In genomic region chrIII:7154526-7154925, ce11 we compare ENCODE assay signal across 6 worm cellular contexts.
TF ChIP-seq lines count a peak whose summit lies in the region.

No protein-coding gene starts in this region.

TF ChIP-seq in whole organism, L1 larva, 84 proteins besides CTCF, POLR2A, EP300 and RAD21:
- TF ChIP-seq isw-1 (GFP tag; IDR thresholded peaks at IDR 0.05; lab: Robert Waterston, UW) (no peak), mep-1 (tag; optimal IDR thresholded peaks at IDR 0.05; lab: Kevin White, UChicago) (no peak), snu-23 (GFP tag; optimal IDR thresholded peaks at IDR 0.05; lab: Kevin White, UChicago) (peak; percentile 35), blmp-1 (tag; optimal IDR thresholded peaks at IDR 0.05; lab: Kevin White, UChicago) (peak; percentile 3), irx-1 (tag; optimal IDR thresholded peaks at IDR 0.05; lab: Kevin White, UChicago) (no peak), lin-14 (GFP tag; optimal IDR thresholded peaks at IDR 0.05; lab: Kevin White, UChicago) (peak; percentile 49), nhr-71 (tag; optimal IDR thresholded peaks at IDR 0.05; lab: Kevin White, UChicago) (peak; percentile 31), dpl-1 (GFP tag; optimal IDR thresholded peaks at IDR 0.05; lab: Kevin White, UChicago) (peak in 1 of 3 experiments; percentile 8), xbp-1 (tag; optimal IDR thresholded peaks at IDR 0.05; lab: Kevin White, UChicago) (no peak)

TF ChIP-seq in whole organism, L2 larva, 48 proteins besides CTCF, POLR2A, EP300 and RAD21:
- TF ChIP-seq nhr-25 (tag; optimal IDR thresholded peaks at IDR 0.05; lab: Kevin White, UChicago) (no peak), skn-1 (tag; optimal IDR thresholded peaks at IDR 0.05; lab: Kevin White, UChicago) (peak; percentile 13), egl-27 (tag; optimal IDR thresholded peaks at IDR 0.05; lab: Kevin White, UChicago) (no peak), ZK546.5 (tag; optimal IDR thresholded peaks at IDR 0.05; lab: Kevin White, UChicago) (no peak), lin-13 (GFP tag; optimal IDR thresholded peaks at IDR 0.05; lab: Kevin White, UChicago) (no peak), crh-2 (tag; optimal IDR thresholded peaks at IDR 0.05; lab: Kevin White, UChicago) (peak; percentile 50), sma-9 (GFP tag; optimal IDR thresholded peaks at IDR 0.05; lab: Kevin White, UChicago) (peak; percentile 40), sma-9 (tag; optimal IDR thresholded peaks at IDR 0.05; lab: Kevin White, UChicago) (no peak), unc-55 (GFP tag; optimal IDR thresholded peaks at IDR 0.05; lab: Kevin White, UChicago) (peak; percentile 28)

TF ChIP-seq in whole organism, L3 larva, 47 proteins besides CTCF, POLR2A, EP300 and RAD21:
- TF ChIP-seq jun-1 (tag; optimal IDR thresholded peaks at IDR 0.05; lab: Kevin White, UChicago) (peak; percentile 16), mml-1 (tag; optimal IDR thresholded peaks at IDR 0.05; lab: Kevin White, UChicago) (no peak), elt-2 (tag; optimal IDR thresholded peaks at IDR 0.05; lab: Kevin White, UChicago) (peak; percentile 30)

TF ChIP-seq in whole organism, L4 larva, 104 proteins besides CTCF, POLR2A, EP300 and RAD21:
- TF ChIP-seq jun-1 (tag; optimal IDR thresholded peaks at IDR 0.05; lab: Kevin White, UChicago) (no peak), nhr-77 (tag; optimal IDR thresholded peaks at IDR 0.05; lab: Kevin White, UChicago) (peak; percentile 25), skn-1 (tag; optimal IDR thresholded peaks at IDR 0.05; lab: Kevin White, UChicago) (no peak), ceh-44 (GFP tag; IDR thresholded peaks at IDR 0.05; lab: Robert Waterston, UW) (no peak), ztf-11 (tag; optimal IDR thresholded peaks at IDR 0.05; lab: Kevin White, UChicago) (no peak), mep-1 (tag; optimal IDR thresholded peaks at IDR 0.05; lab: Kevin White, UChicago) (peak; percentile 9), daf-8 (GFP tag; IDR thresholded peaks at IDR 0.05; lab: Robert Waterston, UW) (no peak), php-3 (GFP tag; IDR thresholded peaks at IDR 0.05; lab: Robert Waterston, UW) (peak; percentile 52; the same call in 1 of the 2 replicates), lsy-2 (tag; optimal IDR thresholded peaks at IDR 0.05; lab: Kevin White, UChicago) (peak in 1 of 2 experiments; percentile 15), dmd-6 (GFP tag; IDR thresholded peaks at IDR 0.05; lab: Robert Waterston, UW) (peak; percentile 38), D1046.2 (GFP tag; IDR thresholded peaks at IDR 0.05; lab: Robert Waterston, UW) (no peak), dve-1 (tag; optimal IDR thresholded peaks at IDR 0.05; lab: Kevin White, UChicago; ENCODE audit: insufficient read depth) (peak; percentile 71), ceh-28 (tag; optimal IDR thresholded peaks at IDR 0.05; lab: Kevin White, UChicago) (no peak), nhr-28 (tag; optimal IDR thresholded peaks at IDR 0.05; lab: Kevin White, UChicago) (peak; percentile 49), hlh-30 (tag; optimal IDR thresholded peaks at IDR 0.05; lab: Kevin White, UChicago; ENCODE audit: insufficient read depth) (peak; percentile 46), lin-1 (GFP tag; IDR thresholded peaks at IDR 0.05; lab: Robert Waterston, UW) (no peak), daf-16 (GFP tag; optimal IDR thresholded peaks at IDR 0.05; lab: Kevin White, UChicago) (no peak), daf-16 (tag; optimal IDR thresholded peaks at IDR 0.05; lab: Kevin White, UChicago) (peak; percentile 38), gei-8 (GFP tag; optimal IDR thresholded peaks at IDR 0.05; lab: Kevin White, UChicago) (no peak), hlh-11 (tag; optimal IDR thresholded peaks at IDR 0.05; lab: Kevin White, UChicago) (peak; percentile 48)

TF ChIP-seq in whole organism, mixed stage, embryonic, 35 proteins besides CTCF, POLR2A, EP300 and RAD21:
- peak; percentile 13 for TF ChIP-seq ces-1 (GFP tag; optimal IDR thresholded peaks at IDR 0.05; lab: Kevin White, UChicago)
- no peak for TF ChIP-seq ham-2 (GFP tag; optimal IDR thresholded peaks at IDR 0.05; lab: Kevin White, UChicago)

TF ChIP-seq in whole organism, young adult, 124 proteins besides CTCF, POLR2A, EP300 and RAD21:
- peak; percentile 4; the same call in 1 of the 2 replicates for TF ChIP-seq hmg-1.2 (GFP tag; IDR thresholded peaks at IDR 0.05; lab: Robert Waterston, UW)
- no peak for TF ChIP-seq ztf-26 (tag; optimal IDR thresholded peaks at IDR 0.05; lab: Kevin White, UChicago)
- 0 out of 2 replicates have a peak, but pooled peaks have one; percentile 23 for TF ChIP-seq lin-26 (GFP tag; IDR thresholded peaks at IDR 0.05; lab: Robert Waterston, UW)
TF ChIP-seq in whole organism, young adult: peak in this region for 2.
